Fruit fly (Drosophila melanogaster) whole organism, wandering third instar larva: Measurements from ENCODE around the gene Phae1.

Experiments used
- GATAd ChIP-seq: sonication (Bioruptor generic); optimal IDR thresholded peaks from 2 replicates; lab custom pipeline; 2016; ENCODE audit warnings: missing biosample characterization, missing genetic modification characterization
- Myc ChIP-seq: fragments of >200 bp; optimal IDR thresholded peaks from 2 replicates; lab custom pipeline; 2017
- OdsH ChIP-seq: fragments of 200-800 bp; sonication (Bioruptor generic); optimal IDR thresholded peaks from 2 replicates; lab custom pipeline; 2016; ENCODE audit warnings: missing biosample characterization, mild to moderate bottlenecking, missing genetic modification characterization
- Sp1 ChIP-seq: fragments of 200-800 bp; sonication (Bioruptor generic); optimal IDR thresholded peaks from 3 replicates; lab custom pipeline; 2019; ENCODE audit warnings: missing biosample characterization, mild to moderate bottlenecking, missing genetic modification characterization, moderate library complexity
- dl ChIP-seq, 2 experiments: fragments of 175-275, 200-275 bp in 1 of 2; fragments of 200-275 bp in 1 of 2; sonication (Bioruptor generic); optimal IDR thresholded peaks; lab custom pipeline; 2018; ENCODE audit warnings: mild to moderate bottlenecking in 2 of 2, missing biosample characterization in 2 of 2, missing genetic modification characterization in 2 of 2, moderate library complexity in 2 of 2; ENCODE audit not compliant: partially characterized antibody in 2 of 2, insufficient read depth in 1 of 2
- foxo ChIP-seq, 2 experiments: fragments of 200-800 bp; sonication (Bioruptor generic); optimal IDR thresholded peaks; 2 replicates in 1 of 2; 3 replicates in 1 of 2; lab custom pipeline; 2016 to 2017; ENCODE audit warnings: missing biosample characterization in 2 of 2, missing genetic modification characterization in 2 of 2
- lola ChIP-seq: fragments of >200 bp; optimal IDR thresholded peaks from 2 replicates; lab custom pipeline; 2017; ENCODE audit warnings: missing biosample characterization, missing genetic modification characterization

DNA sequence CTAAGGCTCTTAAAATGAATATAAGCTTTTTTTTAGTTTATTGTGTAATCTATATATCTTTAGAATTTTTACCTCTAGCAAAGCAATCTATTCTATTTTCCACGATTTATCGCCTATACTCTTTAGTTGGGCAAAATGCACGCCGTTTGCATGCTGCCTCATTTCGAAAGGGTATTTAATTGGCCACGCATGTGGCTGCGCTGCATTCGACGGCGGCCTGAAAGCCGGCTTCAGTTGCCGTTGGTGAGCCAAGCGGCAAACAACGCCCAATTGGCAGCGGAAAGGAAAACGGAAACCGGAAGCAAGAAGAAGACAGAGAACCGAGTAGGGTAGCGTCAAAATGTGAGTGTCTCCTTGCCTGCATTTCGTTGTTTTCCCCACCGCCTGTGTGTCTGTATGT is 33.4 kb upstream of the Phae1 start, which contains the start of gene CG14947:
- TF ChIP-seq Sp1 (GFP tag; lab: Kevin White, UChicago) (no peak), lola (no peak), OdsH (no peak), dl (GFP tag; optimal IDR thresholded peaks at IDR 0.05; lab: Kevin White, UChicago; ENCODE audit: insufficient read depth in 1 of 2, partially characterized antibody in 2 of 2) (no peak), Myc (no peak), GATAd (no peak), foxo (GFP tag; optimal IDR thresholded peaks at IDR 0.05; lab: Kevin White, UChicago) (no peak)
